Worm (Caenorhabditis elegans): ENCODE results near the gene C10G8.8.

- no peak for TF ChIP-seq dpl-1 (GFP tag; optimal IDR thresholded peaks at IDR 0.05)
- no peak for TF ChIP-seq egl-44 (GFP tag; IDR thresholded peaks at IDR 0.05)
- peak; percentile 52 for TF ChIP-seq F49E8.2 (tag; optimal IDR thresholded peaks at IDR 0.05; ENCODE audit: insufficient read depth)
- TF ChIP-seq atf-7 (tag; optimal IDR thresholded peaks at IDR 0.05) = no peak
- TF ChIP-seq hlh-12 (tag; optimal IDR thresholded peaks at IDR 0.05) = no peak
- TF ChIP-seq egrh-3 (GFP tag; IDR thresholded peaks at IDR 0.05) = no peak
- no peak for TF ChIP-seq efl-1 (GFP tag; optimal IDR thresholded peaks at IDR 0.05)
- no peak for TF ChIP-seq unc-62 (GFP tag; optimal IDR thresholded peaks at IDR 0.05)
- no peak for TF ChIP-seq hmg-1.2 (GFP tag; IDR thresholded peaks at IDR 0.05)
- no peak for TF ChIP-seq F37B4.10 (GFP tag; IDR thresholded peaks at IDR 0.05)
- TF ChIP-seq D2030.7 (GFP tag; IDR thresholded peaks at IDR 0.05) = 0 out of 2 replicates have a peak, but pooled peaks have one; percentile 9
- peak; percentile 54 for TF ChIP-seq snpc-1.3 (tag; optimal IDR thresholded peaks at IDR 0.05; ENCODE audit: insufficient read depth)
Observed at ce11 chrV:5275426-5276007, 52.7 kb downstream of the C10G8.8 start.

Data from whole organism, young adult.